Worm (Caenorhabditis elegans): ENCODE results near the gene gpd-1.

DNA sequence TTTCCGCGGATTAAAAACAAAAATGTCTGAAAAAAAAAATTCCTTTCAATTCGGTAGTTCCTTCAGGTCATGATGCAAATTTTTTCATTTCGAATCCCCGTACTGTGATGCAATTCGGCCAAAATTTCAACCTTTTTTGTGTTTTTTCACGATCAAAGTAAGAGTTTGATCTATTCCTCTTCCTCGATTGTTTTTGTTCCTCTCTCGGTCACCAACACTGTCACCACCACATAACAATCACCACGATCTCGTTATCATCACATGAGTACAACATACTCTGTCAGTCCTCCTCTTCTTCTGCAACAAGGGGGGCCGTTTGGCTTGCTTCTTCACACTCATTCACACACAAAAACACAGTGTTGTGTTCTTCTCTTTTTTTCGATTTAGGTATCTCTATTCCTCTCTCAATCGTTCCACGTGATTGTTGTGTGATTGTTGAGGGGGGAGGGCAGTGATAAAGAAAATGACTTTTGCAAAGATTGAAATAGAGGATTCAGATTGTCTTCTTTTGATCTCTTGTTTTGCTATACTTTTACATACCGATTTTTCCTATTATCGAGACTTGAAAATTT lies 3.6 kb upstream of the gpd-1 start:
- TF ChIP-seq ceh-62 (tag; optimal IDR thresholded peaks at IDR 0.05) (no peak), lsy-2 (tag; optimal IDR thresholded peaks at IDR 0.05) (peak in 1 of 2 experiments; percentile 58), nhr-76 (tag; optimal IDR thresholded peaks at IDR 0.05) (no peak), unc-62 (GFP tag; optimal IDR thresholded peaks at IDR 0.05 in 1 of 2) (peak in 1 of 2 experiments; percentile 97), unc-62 (tag; optimal IDR thresholded peaks at IDR 0.05) (no peak), unc-130 (GFP tag; optimal IDR thresholded peaks at IDR 0.05) (no peak), ztf-11 (tag; optimal IDR thresholded peaks at IDR 0.05) (no peak), egl-27 (tag; optimal IDR thresholded peaks at IDR 0.05) (no peak), ces-1 (GFP tag; optimal IDR thresholded peaks at IDR 0.05) (no peak), pha-4 (GFP tag; IDR thresholded peaks at IDR 0.05) (no peak), pha-4 (tag; optimal IDR thresholded peaks at IDR 0.05) (no peak), nhr-25 (tag; optimal IDR thresholded peaks at IDR 0.05; ENCODE audit: borderline replicate concordance, insufficient read depth) (peak; percentile 39), daf-8 (GFP tag; IDR thresholded peaks at IDR 0.05) (no peak), gei-8 (GFP tag; optimal IDR thresholded peaks at IDR 0.05) (no peak)

Measured in whole organism, L4 larva.